Worm (Caenorhabditis elegans): ENCODE measurements around the gene sre-9.

DNA sequence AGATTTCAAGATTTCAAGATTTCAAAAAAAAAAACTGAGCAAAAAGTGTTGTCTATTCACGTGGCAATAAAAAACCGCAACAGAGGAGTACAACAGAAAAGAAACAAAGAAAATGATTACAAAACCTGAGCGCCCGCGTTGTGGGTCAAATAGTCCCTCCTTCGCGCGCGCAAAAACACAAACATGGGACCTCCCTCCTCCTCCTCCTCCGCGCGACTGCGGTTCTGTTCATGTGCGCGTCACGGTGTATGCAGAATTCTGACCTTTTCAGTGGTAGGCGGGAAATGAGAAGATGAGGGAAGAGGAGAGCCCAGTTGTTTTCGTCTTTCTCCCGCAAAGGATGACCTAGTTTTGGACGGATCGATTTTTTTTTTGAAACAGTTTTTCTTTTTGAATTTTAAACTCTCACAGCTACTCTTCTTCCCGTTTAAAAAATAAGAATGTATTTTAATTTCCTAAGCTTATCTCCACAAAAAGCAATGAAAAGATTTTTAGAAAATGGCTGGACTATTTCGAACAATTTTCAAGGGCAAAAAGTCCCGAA is 2.3 kb upstream of the sre-9 start, which contains the start of gene C17E7.4:
- TF ChIP-seq nhr-11 (tag; optimal IDR thresholded peaks at IDR 0.05) (no peak), lin-13 (GFP tag; optimal IDR thresholded peaks at IDR 0.05) (no peak), ama-1 (optimal IDR thresholded peaks at IDR 0.05) (no peak)

Measured in whole organism, L2 larva.